Fruit fly (Drosophila melanogaster): ENCODE measurements around the gene CG14402.

The CG14402 gene

dm6 chr2L:20849000-20849399 lies at the start of gene CG14402:
Gene CG14402 (plus strand): TSS chr2L:20849300.
- no peak for TF ChIP-seq noc (tag; optimal IDR thresholded peaks at IDR 0.05)

- TF ChIP-seq noc (tag; optimal IDR thresholded peaks at IDR 0.05) = peak; percentile 69
Observed at dm6 chr2L:20799991-20800897, 48.9 kb upstream of the CG14402 start.

- no peak for TF ChIP-seq noc (tag; optimal IDR thresholded peaks at IDR 0.05)
Observed at dm6 chr2L:20801801-20802200, 47.3 kb upstream of the CG14402 start.

- TF ChIP-seq noc (tag; optimal IDR thresholded peaks at IDR 0.05) = no peak
Observed at dm6 chr2L:20802204-20802603, 46.9 kb upstream of the CG14402 start.

dm6 chr2L:20802839-20803238 lies 46.3 kb upstream of the CG14402 start:
- no peak for TF ChIP-seq noc (tag; optimal IDR thresholded peaks at IDR 0.05)

- TF ChIP-seq noc (tag; optimal IDR thresholded peaks at IDR 0.05) = no peak
Observed at dm6 chr2L:20803733-20804164, 45.4 kb upstream of the CG14402 start.

dm6 chr2L:20805624-20806339 lies 43.3 kb upstream of the CG14402 start:
- TF ChIP-seq noc (tag; optimal IDR thresholded peaks at IDR 0.05) = peak; percentile 97

- TF ChIP-seq noc (tag; optimal IDR thresholded peaks at IDR 0.05) = no peak
Observed at dm6 chr2L:20806619-20807018, 42.5 kb upstream of the CG14402 start.

dm6 chr2L:20807617-20808509 lies 41.2 kb upstream of the CG14402 start:
- TF ChIP-seq noc (tag; optimal IDR thresholded peaks at IDR 0.05) = peak; percentile 68

dm6 chr2L:20808510-20809195 lies 40.4 kb upstream of the CG14402 start:
- no peak for TF ChIP-seq noc (tag; optimal IDR thresholded peaks at IDR 0.05)

- TF ChIP-seq noc (tag; optimal IDR thresholded peaks at IDR 0.05) = no peak
Observed at dm6 chr2L:20809229-20809628, 39.9 kb upstream of the CG14402 start.

- no peak for TF ChIP-seq noc (tag; optimal IDR thresholded peaks at IDR 0.05)
Observed at dm6 chr2L:20811039-20811652, 38.0 kb upstream of the CG14402 start.

- no peak for TF ChIP-seq noc (tag; optimal IDR thresholded peaks at IDR 0.05)
Observed at dm6 chr2L:20812283-20813189, 36.6 kb upstream of the CG14402 start.

dm6 chr2L:20816140-20816539 lies 33.0 kb upstream of the CG14402 start, which contains the start of gene CG33322:
Gene CG33322 (minus strand): TSS chr2L:20816240.
- no peak for TF ChIP-seq noc (tag; optimal IDR thresholded peaks at IDR 0.05)
